Worm (Caenorhabditis elegans) whole organism, young adult: ENCODE results near the gene scc-1.

Experiments used
- F37B4.10 ChIP-seq: fragments of 200-800 bp; sonication (Bioruptor generic); IDR thresholded peaks from 2 replicates; pipeline ENCODE4 v1.3.6; 2022; ENCODE audit warnings: missing genetic modification characterization, missing compliant biosample characterization
- madf-3 ChIP-seq: fragments of 200-800 bp; sonication (Bioruptor generic); IDR thresholded peaks from 2 replicates; pipeline ENCODE4 v1.3.6; 2022; ENCODE audit warnings: missing genetic modification reagents, missing genetic modification characterization, missing compliant biosample characterization
- madf-6 ChIP-seq: fragments of 200-800 bp; sonication (Bioruptor generic); IDR thresholded peaks from 2 replicates; pipeline ENCODE4 v1.3.6; 2022; ENCODE audit warnings: missing genetic modification reagents, missing genetic modification characterization, missing compliant biosample characterization
- somi-1 ChIP-seq: fragments of 200-800 bp; sonication (Bioruptor generic); optimal IDR thresholded peaks from 2 replicates; lab custom pipeline; 2018; ENCODE audit warnings: mild to moderate bottlenecking, missing genetic modification characterization, missing compliant biosample characterization
- unc-130 ChIP-seq: sonication (generic microtip); optimal IDR thresholded peaks from 2 replicates; lab custom pipeline; 2016; ENCODE audit warnings: missing genetic modification reagents, missing genetic modification characterization, missing compliant biosample characterization
- ztf-18 ChIP-seq: sonication (generic microtip); optimal IDR thresholded peaks from 2 replicates; lab custom pipeline; 2016; ENCODE audit warnings: missing genotype, mild to moderate bottlenecking, missing genetic modification characterization, missing compliant biosample characterization
- ztf-22 ChIP-seq: fragments of 200-800 bp; sonication (Bioruptor generic); optimal IDR thresholded peaks from 2 replicates; lab custom pipeline; 2018; ENCODE audit warnings: mild to moderate bottlenecking, missing genetic modification characterization, moderate library complexity, missing compliant biosample characterization

ce11 chrII:4689477-4689876 is 9.0 kb upstream of the scc-1 start, which contains the start of gene F10G7.12:
- TF ChIP-seq ztf-18 (tag; lab: Kevin White, UChicago) (no peak), somi-1 (no peak), ztf-22 (GFP tag; lab: Kevin White, UChicago) (no peak), unc-130 (GFP tag; lab: Kevin White, UChicago) (no peak), madf-6 (GFP tag; lab: Robert Waterston, UW) (no peak), madf-3 (GFP tag; lab: Robert Waterston, UW) (no peak), F37B4.10 (GFP tag; lab: Robert Waterston, UW) (no peak)
